Fruit fly (Drosophila melanogaster): ENCODE data around the gene CG12012.
A peak's percentile ranks its signal among the peaks of the same experiment; 100 is the strongest.

Gene CG12012

DNA sequence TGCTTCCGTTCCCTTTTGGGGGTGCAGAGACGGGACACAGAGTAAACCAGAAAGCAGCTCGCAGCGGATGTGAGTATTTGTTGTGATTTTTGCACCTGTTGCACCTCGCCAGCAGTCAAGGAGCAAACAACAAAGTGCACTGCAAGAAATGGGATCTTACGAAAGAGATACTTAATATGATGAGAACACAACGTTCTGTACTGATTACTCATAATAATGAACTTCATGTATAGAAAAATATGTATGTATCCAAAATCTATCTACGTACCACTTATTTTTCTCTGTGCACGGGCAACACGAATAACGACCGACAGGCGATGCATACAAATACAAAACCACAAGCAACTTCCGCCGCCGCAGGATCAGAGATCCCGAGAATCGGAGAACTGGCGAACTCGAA is 21.3 kb downstream of the CG12012 start:
- TF ChIP-seq CTCF (optimal IDR thresholded peaks at IDR 0.05) (no peak), CG8478 (optimal IDR thresholded peaks at IDR 0.05) (no peak)

DNA sequence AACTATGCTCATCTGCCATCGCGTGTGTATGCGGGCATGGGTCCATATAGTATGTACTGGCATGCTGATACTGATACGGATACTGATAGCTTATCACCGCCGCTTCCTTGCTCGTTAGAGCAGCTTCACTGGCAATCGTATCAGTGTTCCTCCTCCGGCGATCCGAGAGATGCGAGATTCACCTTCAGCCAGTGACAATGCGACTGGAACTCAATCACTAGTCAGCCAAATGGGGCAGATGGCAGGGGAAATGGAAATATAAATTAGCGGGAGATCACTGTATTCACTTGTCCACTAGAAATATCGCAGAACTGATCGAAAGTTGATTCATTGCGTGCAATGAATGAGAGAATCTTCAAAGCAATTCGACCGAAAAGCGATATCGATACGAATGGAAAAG is 21.9 kb downstream of the CG12012 start:
- TF ChIP-seq CTCF (optimal IDR thresholded peaks at IDR 0.05), result no peak
- TF ChIP-seq CG8478 (optimal IDR thresholded peaks at IDR 0.05), result no peak

dm6 chr3L:3399249-3399922 is 22.8 kb downstream of the CG12012 start:
- TF ChIP-seq CTCF (optimal IDR thresholded peaks at IDR 0.05) (no peak), CG8478 (optimal IDR thresholded peaks at IDR 0.05) (no peak)

dm6 chr3L:3399923-3400309 is 23.4 kb downstream of the CG12012 start:
- TF ChIP-seq CTCF (optimal IDR thresholded peaks at IDR 0.05), result no peak
- no peak for TF ChIP-seq CG8478 (optimal IDR thresholded peaks at IDR 0.05)

DNA sequence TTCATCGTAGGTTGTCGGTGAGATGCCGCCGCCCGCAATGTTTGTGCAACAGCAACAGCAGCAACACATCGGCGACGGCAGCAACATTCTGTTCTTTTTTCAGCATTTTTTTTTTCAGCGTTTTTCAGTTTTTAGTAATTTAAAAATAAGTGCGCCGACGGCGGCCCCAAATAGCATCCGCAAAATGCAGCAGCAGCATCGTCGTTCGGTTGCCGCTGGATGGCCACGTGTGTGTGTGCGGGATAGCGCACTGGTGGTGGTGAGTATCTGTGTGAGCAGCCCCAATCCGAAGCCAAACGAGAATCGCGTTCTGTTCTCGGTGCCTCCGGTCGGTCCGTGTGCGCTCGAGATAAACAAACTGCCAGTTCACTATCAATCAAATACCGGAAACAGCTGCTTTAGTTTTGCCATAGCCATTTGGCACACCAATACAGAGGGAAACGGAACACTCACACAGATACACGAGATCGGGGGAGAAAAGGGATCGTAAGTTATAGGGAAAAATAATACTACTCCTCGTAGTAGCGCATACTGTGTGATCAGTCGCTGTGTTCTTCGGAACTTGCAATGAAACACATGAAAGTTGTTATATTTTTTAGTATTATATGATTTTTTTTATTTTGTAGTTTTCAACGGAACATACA is 24.1 kb downstream of the CG12012 start:
- no peak for TF ChIP-seq CG8478 (optimal IDR thresholded peaks at IDR 0.05)
- no peak for TF ChIP-seq CTCF (optimal IDR thresholded peaks at IDR 0.05)

DNA sequence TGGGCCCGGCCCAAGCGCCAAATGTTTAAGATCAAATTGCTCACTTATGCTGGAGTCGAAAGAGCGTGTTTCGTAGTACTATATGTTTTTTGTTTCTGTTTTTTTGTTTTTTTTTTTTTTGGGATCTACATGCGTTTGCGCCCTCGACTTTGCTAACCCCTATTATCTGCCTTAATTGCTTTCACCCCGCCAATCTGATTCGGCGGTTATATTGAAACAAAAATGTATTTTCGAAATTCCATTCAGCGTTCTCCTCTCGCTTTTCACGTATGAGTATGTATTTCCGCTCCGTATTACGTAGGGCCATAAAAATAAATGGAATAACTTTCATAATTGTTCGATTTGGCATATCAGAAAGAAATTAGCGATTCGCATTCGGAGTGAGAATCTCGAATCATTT is 29.0 kb downstream of the CG12012 start:
- TF ChIP-seq CTCF (optimal IDR thresholded peaks at IDR 0.05), result no peak
- TF ChIP-seq CG8478 (optimal IDR thresholded peaks at IDR 0.05), result no peak

DNA sequence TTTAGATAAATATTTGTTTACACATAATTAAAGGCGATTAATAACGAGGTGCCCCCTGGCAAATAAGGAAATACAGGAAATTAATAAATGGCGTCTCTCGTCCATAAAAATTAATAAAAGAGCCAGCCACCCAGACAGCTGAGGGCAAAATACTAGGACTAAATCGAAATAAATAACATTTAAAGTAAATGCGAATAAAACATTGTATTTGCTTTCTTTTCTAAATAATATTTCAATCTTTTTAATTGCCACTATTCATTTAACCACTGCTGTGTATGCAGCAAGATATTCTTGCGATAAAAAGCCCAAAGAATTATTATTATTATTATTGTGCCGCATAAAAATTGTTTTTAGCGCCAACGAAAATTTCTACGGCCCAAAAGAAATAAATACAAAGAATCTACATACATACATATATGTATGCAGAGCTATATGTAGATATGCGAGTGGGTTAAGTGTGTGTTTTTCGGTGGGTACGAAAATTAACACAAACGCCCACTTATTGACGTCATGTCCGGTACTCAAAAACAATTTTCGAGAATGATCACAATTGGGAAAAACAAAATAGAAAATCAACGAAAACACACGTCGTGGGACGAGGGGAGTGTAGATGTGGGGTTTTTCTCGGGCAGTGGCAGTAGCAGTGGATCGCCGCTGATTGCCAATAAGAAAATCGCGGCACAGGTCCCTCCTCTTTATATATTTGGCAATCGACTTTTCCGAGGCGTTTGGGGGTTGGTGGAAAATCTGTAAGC is 29.9 kb downstream of the CG12012 start:
- no peak for TF ChIP-seq CG8478 (optimal IDR thresholded peaks at IDR 0.05)
- no peak for TF ChIP-seq CTCF (optimal IDR thresholded peaks at IDR 0.05)

DNA sequence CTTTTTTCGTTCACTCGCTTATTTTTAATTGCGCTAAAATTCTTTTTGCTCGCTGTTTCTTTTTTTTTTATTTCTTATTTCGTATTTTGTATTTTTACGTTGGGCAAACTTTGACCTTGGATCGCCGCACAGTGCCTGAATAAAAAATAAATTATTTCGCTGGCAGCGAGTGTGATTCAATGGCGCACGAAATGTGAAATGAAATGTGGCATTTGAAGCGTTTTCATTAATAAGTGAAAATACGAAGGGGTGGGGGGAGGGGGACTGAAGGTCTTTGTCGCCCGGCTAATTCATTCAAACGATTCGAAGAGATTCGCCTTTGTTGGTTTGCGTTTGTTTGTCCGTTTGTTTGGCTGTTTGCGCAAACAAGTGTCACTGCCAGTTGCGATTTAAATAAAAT is 30.9 kb downstream of the CG12012 start:
- peak; percentile 37 for TF ChIP-seq CG8478 (optimal IDR thresholded peaks at IDR 0.05)
- no peak for TF ChIP-seq CTCF (optimal IDR thresholded peaks at IDR 0.05)

DNA sequence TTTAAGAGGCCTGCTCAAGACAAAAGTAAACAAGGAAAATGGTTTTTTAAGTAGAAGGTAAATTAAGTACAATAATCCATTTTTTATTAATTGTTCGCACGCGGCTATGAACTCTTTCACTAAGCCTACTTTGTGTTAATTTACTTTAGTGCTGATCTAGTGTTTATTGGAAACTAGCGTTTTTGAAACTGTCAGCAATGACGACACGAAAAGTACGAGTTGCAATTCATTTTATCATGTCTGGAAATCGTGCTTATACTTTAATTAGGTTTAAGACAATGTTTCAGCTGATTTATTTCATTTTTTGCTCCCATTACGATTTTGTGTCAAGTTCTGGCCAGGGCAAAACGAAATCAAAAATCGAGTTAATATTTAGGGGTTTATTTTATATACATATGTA is 31.7 kb downstream of the CG12012 start:
- TF ChIP-seq CG8478 (optimal IDR thresholded peaks at IDR 0.05) (no peak), CTCF (optimal IDR thresholded peaks at IDR 0.05) (no peak)

- no peak for TF ChIP-seq CTCF (optimal IDR thresholded peaks at IDR 0.05)
- TF ChIP-seq CG8478 (optimal IDR thresholded peaks at IDR 0.05), result no peak
Measured at dm6 chr3L:3408796-3409625, 32.5 kb downstream of the CG12012 start.

DNA sequence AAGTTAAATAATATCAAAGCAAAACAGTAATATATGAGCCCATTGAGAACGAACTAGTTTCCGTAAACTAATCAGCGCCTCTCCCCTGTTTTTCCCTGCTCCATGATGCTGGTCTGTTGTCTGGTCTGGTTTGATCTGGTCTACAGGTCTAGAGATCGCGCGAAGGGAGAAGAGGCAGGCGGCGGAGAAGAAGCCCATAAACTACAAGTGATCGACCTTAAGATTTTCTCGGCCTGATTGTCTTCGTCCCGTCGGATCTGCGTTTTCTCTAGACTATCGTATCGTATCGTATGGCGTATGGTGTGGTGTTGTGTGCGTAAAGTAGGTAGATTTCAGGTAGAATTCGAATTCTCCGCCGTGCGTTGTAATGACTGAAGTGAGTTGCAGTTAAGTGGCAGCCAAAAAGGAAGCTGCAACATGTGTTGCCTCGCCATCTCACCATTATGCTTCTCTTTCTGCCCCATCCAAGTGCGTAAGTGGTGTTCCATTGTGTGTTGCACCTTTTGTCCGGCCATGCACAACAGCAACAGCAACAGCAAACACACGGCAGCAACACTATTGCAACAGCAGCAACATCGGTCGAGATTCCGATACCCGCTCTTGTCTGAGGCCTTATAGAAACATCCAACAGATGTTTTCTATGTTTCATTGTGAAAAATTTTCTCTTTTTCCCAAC is 33.2 kb downstream of the CG12012 start:
- TF ChIP-seq CG8478 (optimal IDR thresholded peaks at IDR 0.05) (no peak), CTCF (optimal IDR thresholded peaks at IDR 0.05) (no peak)

- TF ChIP-seq CTCF (optimal IDR thresholded peaks at IDR 0.05) (no peak), CG8478 (optimal IDR thresholded peaks at IDR 0.05) (no peak)
Measured at dm6 chr3L:3410978-3411629, 34.5 kb downstream of the CG12012 start.

dm6 chr3L:3411699-3412098 is 35.1 kb downstream of the CG12012 start:
- TF ChIP-seq CG8478 (optimal IDR thresholded peaks at IDR 0.05), result no peak
- TF ChIP-seq CTCF (optimal IDR thresholded peaks at IDR 0.05), result no peak

Data from S2 (cell line).